Worm (Caenorhabditis elegans) whole organism, L3 larva: Measurements from ENCODE around the gene srg-2.

Source experiments
- R02D3.7 ChIP-seq: fragments of 150-350 bp; optimal IDR thresholded peaks from 2 replicates; lab custom pipeline; 2014; ENCODE audit warnings: missing biosample characterization, missing genetic modification characterization
- egl-5 ChIP-seq: fragments of 150-350 bp; optimal IDR thresholded peaks from 2 replicates; lab custom pipeline; 2017; ENCODE audit warnings: missing biosample characterization, missing genetic modification reagents, missing genetic modification characterization, inconsistent platforms
- elt-1 ChIP-seq: fragments of 150-350 bp; optimal IDR thresholded peaks from 2 replicates; lab custom pipeline; 2014; ENCODE audit warnings: missing biosample characterization, missing genetic modification characterization
- mdl-1 ChIP-seq: fragments of 150-350 bp; optimal IDR thresholded peaks from 2 replicates; lab custom pipeline; 2014; ENCODE audit warnings: missing biosample characterization, missing genetic modification characterization
- nhr-25 ChIP-seq: sonication (generic microtip); optimal IDR thresholded peaks from 2 replicates; lab custom pipeline; 2017; ENCODE audit warnings: missing biosample characterization, missing genetic modification characterization
- nhr-67 ChIP-seq: fragments of 150-350 bp; optimal IDR thresholded peaks from 2 replicates; lab custom pipeline; 2014; ENCODE audit warnings: missing biosample characterization, missing genetic modification characterization
- pqm-1 ChIP-seq: fragments of 150-350 bp; optimal IDR thresholded peaks from 2 replicates; lab custom pipeline; 2017; ENCODE audit warnings: missing biosample characterization, missing genetic modification characterization, inconsistent platforms
- unc-39 ChIP-seq: sonication (generic microtip); optimal IDR thresholded peaks from 4 replicates; lab custom pipeline; 2017; ENCODE audit warnings: missing biosample characterization, missing genetic modification characterization
- unc-62 ChIP-seq: fragments of 150-350 bp; sonication (generic microtip); optimal IDR thresholded peaks from 4 replicates; lab custom pipeline; 2014; ENCODE audit warnings: missing biosample characterization, missing genetic modification reagents, missing genetic modification characterization
- ztf-11 ChIP-seq: fragments of 150-350 bp; optimal IDR thresholded peaks from 2 replicates; lab custom pipeline; 2014; ENCODE audit warnings: missing biosample characterization, missing genetic modification characterization
- ztf-4 ChIP-seq: fragments of 150-350 bp; optimal IDR thresholded peaks from 2 replicates; lab custom pipeline; 2014; ENCODE audit warnings: missing biosample characterization, missing genetic modification characterization

DNA sequence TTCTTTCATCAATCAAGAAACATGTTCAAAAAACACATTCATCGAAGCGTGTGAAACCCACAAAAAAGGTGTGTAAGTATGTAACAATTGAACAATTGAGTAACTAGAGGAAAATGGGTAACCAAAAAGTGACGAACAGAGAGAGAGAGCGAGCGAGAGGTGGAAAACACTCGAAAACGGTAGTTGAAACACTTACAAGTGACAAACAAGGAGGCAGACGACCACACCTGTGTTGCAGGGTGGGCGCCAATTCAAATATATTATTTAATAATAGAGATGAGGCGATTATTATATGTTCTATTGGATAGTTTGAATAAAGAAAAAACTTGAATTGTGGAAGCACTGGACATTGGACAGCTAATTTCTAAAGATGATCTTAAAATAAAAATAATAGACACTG, 29.4 kb upstream of the srg-2 start:
- TF ChIP-seq ztf-4 (tag; lab: Kevin White, UChicago) (no peak), nhr-67 (tag; lab: Kevin White, UChicago) (no peak), pqm-1 (tag; lab: Kevin White, UChicago) (no peak), ztf-11 (tag; lab: Kevin White, UChicago) (no peak), elt-1 (tag; lab: Kevin White, UChicago) (no peak), R02D3.7 (no peak), egl-5 (no peak), mdl-1 (no peak), unc-39 (tag; lab: Kevin White, UChicago) (no peak), unc-62 (no peak), nhr-25 (tag; lab: Kevin White, UChicago) (no peak)
